Worm (Caenorhabditis elegans) whole organism, L4 larva: ENCODE data around the gene Y80D4G.2.

ENCODE experiments used
- F49E8.2 ChIP-seq: sonication (generic microtip); optimal IDR thresholded peaks from 2 replicates; lab custom pipeline; 2016; ENCODE audit warnings: missing compliant biosample characterization, mild to moderate bottlenecking, missing genetic modification characterization, borderline replicate concordance
- T20F7.1 ChIP-seq: fragments of 200-800 bp; sonication (Bioruptor generic); optimal IDR thresholded peaks from 2 replicates; lab custom pipeline; 2018; ENCODE audit warnings: mild to moderate bottlenecking, missing genetic modification characterization, missing compliant biosample characterization
- Y48G9A.11 ChIP-seq: fragments of 200-800 bp; sonication (Bioruptor generic); IDR thresholded peaks from 2 replicates; pipeline ENCODE4 v1.3.6; 2022; ENCODE audit warnings: missing genetic modification reagents, missing genetic modification characterization, missing compliant biosample characterization
- ZK546.5 ChIP-seq, 2 experiments: sonication (generic microtip); optimal IDR thresholded peaks; 2 replicates each; lab custom pipeline; 2017; ENCODE audit warnings: missing biosample characterization in 2 of 2, missing genetic modification characterization in 2 of 2
- aha-1 ChIP-seq: fragments of 150-350 bp; peaks from one replicate; lab custom pipeline; 2014; ENCODE audit warnings: missing biosample characterization, missing genetic modification characterization
- aly-2 ChIP-seq: sonication (generic microtip); optimal IDR thresholded peaks from 2 replicates; lab custom pipeline; 2018; ENCODE audit warnings: missing biosample characterization, missing genetic modification characterization
- ama-1 ChIP-seq: fragments of 150-350 bp; optimal IDR thresholded peaks from 2 replicates; lab custom pipeline; 2014; ENCODE audit warnings: inconsistent platforms, mixed read lengths
- arid-1 ChIP-seq: fragments of 200-800 bp; sonication (Bioruptor generic); conservative IDR thresholded peaks from 2 replicates; pipeline ENCODE4 v1.3.6; 2022; ENCODE audit warnings: missing genetic modification reagents, missing genetic modification characterization, missing compliant biosample characterization
- ceh-20 ChIP-seq: fragments of 200-800 bp; sonication (Bioruptor generic); IDR thresholded peaks from 2 replicates; pipeline ENCODE4 v1.3.6; 2022; ENCODE audit warnings: missing genetic modification reagents, missing genetic modification characterization, missing compliant biosample characterization
- ceh-32 ChIP-seq: sonication (generic microtip); optimal IDR thresholded peaks from 2 replicates; lab custom pipeline; 2016; ENCODE audit warnings: mild to moderate bottlenecking, missing genetic modification characterization, missing compliant biosample characterization; ENCODE audit not compliant: poor library complexity
- cey-2 ChIP-seq: sonication (generic microtip); optimal IDR thresholded peaks from 3 replicates; lab custom pipeline; 2017; ENCODE audit warnings: missing genetic modification characterization, mild to moderate bottlenecking, missing compliant biosample characterization, antibody characterized with exemption, borderline replicate concordance; ENCODE audit not compliant: insufficient read depth
- ctbp-1 ChIP-seq: fragments of 200-800 bp; sonication (Bioruptor generic); IDR thresholded peaks from 2 replicates; pipeline ENCODE4 v1.3.6; 2022; ENCODE audit warnings: missing genetic modification reagents, missing genetic modification characterization, missing compliant biosample characterization
- daf-16 ChIP-seq, 3 experiments: sonication (generic microtip); optimal IDR thresholded peaks; 2 replicates each; lab custom pipeline; 2016 to 2017; ENCODE audit warnings: missing genetic modification characterization in 3 of 3, missing genetic modification reagents in 3 of 3, mild to moderate bottlenecking in 2 of 3, missing compliant biosample characterization in 2 of 3, missing biosample characterization in 1 of 3, moderate library complexity in 1 of 3
- dmd-8 ChIP-seq: fragments of 200-800 bp; sonication (Bioruptor generic); IDR thresholded peaks from 2 replicates; pipeline ENCODE4 v1.3.6; 2022; ENCODE audit warnings: missing genetic modification characterization, missing compliant biosample characterization
- duxl-1 ChIP-seq: sonication (generic microtip); optimal IDR thresholded peaks from 2 replicates; lab custom pipeline; 2016; ENCODE audit warnings: mild to moderate bottlenecking, missing genetic modification characterization, moderate library complexity, missing compliant biosample characterization; ENCODE audit not compliant: poor library complexity
- dve-1 ChIP-seq: sonication (generic microtip); optimal IDR thresholded peaks from 2 replicates; lab custom pipeline; 2017; ENCODE audit warnings: antibody characterized with exemption, mild to moderate bottlenecking, missing genetic modification characterization, missing compliant biosample characterization; ENCODE audit not compliant: insufficient read depth
- fos-1 ChIP-seq: fragments of 150-350 bp; optimal IDR thresholded peaks from 2 replicates; lab custom pipeline; 2014; ENCODE audit warnings: missing biosample characterization, missing genetic modification characterization
- hlh-30 ChIP-seq: sonication (generic microtip); optimal IDR thresholded peaks from 2 replicates; lab custom pipeline; 2017; ENCODE audit warnings: antibody characterized with exemption, mild to moderate bottlenecking, missing genetic modification characterization, missing compliant biosample characterization; ENCODE audit not compliant: insufficient read depth
- lim-7 ChIP-seq: fragments of 200-800 bp; sonication (Bioruptor generic); IDR thresholded peaks from 2 replicates; pipeline ENCODE4 v1.3.6; 2022; ENCODE audit warnings: missing genetic modification characterization, missing compliant biosample characterization
- lin-1 ChIP-seq: fragments of 200-800 bp; sonication (Bioruptor generic); IDR thresholded peaks from 2 replicates; pipeline ENCODE4 v1.3.6; 2022; ENCODE audit warnings: missing genetic modification reagents, missing genetic modification characterization, missing compliant biosample characterization
- lin-15B ChIP-seq: fragments of 150-350 bp; sonication (generic microtip); optimal IDR thresholded peaks from 3 replicates; lab custom pipeline; 2014; ENCODE audit warnings: missing biosample characterization, missing genetic modification characterization
- lin-38 ChIP-seq: fragments of 200-800 bp; sonication (Bioruptor generic); IDR thresholded peaks from 2 replicates; pipeline ENCODE4 v1.3.6; 2022; ENCODE audit warnings: missing genetic modification reagents, missing genetic modification characterization, missing compliant biosample characterization
- lsy-2 ChIP-seq, 2 experiments: fragments of 150-350 bp in 1 of 2; sonication (generic microtip) in 1 of 2; optimal IDR thresholded peaks; 2 replicates each; lab custom pipeline; 2014 to 2017; ENCODE audit warnings: missing biosample characterization in 2 of 2, missing genetic modification characterization in 2 of 2
- madf-5 ChIP-seq, 2 experiments: fragments of 200-800 bp; sonication (Bioruptor generic); IDR thresholded peaks; 2 replicates each; pipeline ENCODE4 v1.3.6; 2022; ENCODE audit warnings: missing compliant biosample characterization in 2 of 2, missing genetic modification characterization in 2 of 2
- nhr-10 ChIP-seq: fragments of 150-350 bp; optimal IDR thresholded peaks from 2 replicates; lab custom pipeline; 2014; ENCODE audit warnings: missing biosample characterization, missing genetic modification characterization
- nhr-111 ChIP-seq: fragments of 200-800 bp; sonication (Bioruptor generic); optimal IDR thresholded peaks from 2 replicates; lab custom pipeline; 2018; ENCODE audit warnings: mild to moderate bottlenecking, missing genetic modification characterization, missing compliant biosample characterization
- nhr-237 ChIP-seq: sonication (generic microtip); optimal IDR thresholded peaks from 2 replicates; lab custom pipeline; 2017; ENCODE audit warnings: missing biosample characterization, missing genetic modification characterization
- nhr-42 ChIP-seq: fragments of 200-800 bp; sonication (Bioruptor generic); IDR thresholded peaks from 2 replicates; pipeline ENCODE4 v1.3.6; 2022; ENCODE audit warnings: missing genetic modification characterization, missing compliant biosample characterization
- pha-4 ChIP-seq, 2 experiments: fragments of 150-350 bp in 1 of 2; fragments of 200-800 bp in 1 of 2; sonication (Bioruptor generic) in 1 of 2; IDR thresholded peaks in 1 of 2; optimal IDR thresholded peaks in 1 of 2; 2 replicates each; pipeline versions ENCODE4 v1.3.6 to Lab custom; 2014 to 2022; ENCODE audit warnings: missing genetic modification characterization in 2 of 2, missing genetic modification reagents in 2 of 2, missing biosample characterization in 1 of 2, missing compliant biosample characterization in 1 of 2
- pqm-1 ChIP-seq: sonication (generic microtip); optimal IDR thresholded peaks from 2 replicates; lab custom pipeline; 2017; ENCODE audit warnings: missing biosample characterization, missing genetic modification characterization
- rbr-2 ChIP-seq: sonication (generic microtip); optimal IDR thresholded peaks from 2 replicates; lab custom pipeline; 2016; ENCODE audit warnings: missing genotype, missing genetic modification characterization, missing compliant biosample characterization
- sdz-12 ChIP-seq: fragments of 200-800 bp; sonication (Bioruptor generic); optimal IDR thresholded peaks from 2 replicates; lab custom pipeline; 2018; ENCODE audit warnings: mild to moderate bottlenecking, missing genetic modification characterization, missing compliant biosample characterization
- skn-1 ChIP-seq: fragments of 150-350 bp; optimal IDR thresholded peaks from 2 replicates; lab custom pipeline; 2014; ENCODE audit warnings: missing biosample characterization, missing genetic modification characterization
- snpc-1.2 ChIP-seq: fragments of 200-800 bp; sonication (Bioruptor generic); IDR thresholded peaks from 2 replicates; pipeline ENCODE4 v1.3.6; 2022; ENCODE audit warnings: missing genetic modification reagents, missing genetic modification characterization, missing compliant biosample characterization
- spr-3 ChIP-seq: fragments of 200-800 bp; sonication (Bioruptor generic); optimal IDR thresholded peaks from 2 replicates; lab custom pipeline; 2018; ENCODE audit warnings: mild to moderate bottlenecking, missing genetic modification characterization, missing compliant biosample characterization
- unc-130 ChIP-seq: sonication (generic microtip); optimal IDR thresholded peaks from 2 replicates; lab custom pipeline; 2016; ENCODE audit warnings: missing genetic modification reagents, missing genetic modification characterization, missing compliant biosample characterization
- unc-39 ChIP-seq: sonication (generic microtip); optimal IDR thresholded peaks from 2 replicates; lab custom pipeline; 2017; ENCODE audit warnings: missing biosample characterization, missing genetic modification characterization
- zag-1 ChIP-seq: fragments of 150-350 bp; optimal IDR thresholded peaks from 2 replicates; lab custom pipeline; 2014; ENCODE audit warnings: missing biosample characterization, missing genetic modification characterization
- zfp-2 ChIP-seq: sonication (generic microtip); optimal IDR thresholded peaks from 2 replicates; lab custom pipeline; 2016; ENCODE audit warnings: mild to moderate bottlenecking, missing genetic modification characterization, missing compliant biosample characterization
- zfp-3 ChIP-seq: fragments of 200-800 bp; sonication (Bioruptor generic); conservative IDR thresholded peaks from 2 replicates; pipeline ENCODE4 v1.3.6; 2022; ENCODE audit warnings: missing genetic modification reagents, missing genetic modification characterization, missing compliant biosample characterization
- zip-11 ChIP-seq: fragments of 200-800 bp; sonication (Bioruptor generic); IDR thresholded peaks from 2 replicates; pipeline ENCODE4 v1.3.6; 2022; ENCODE audit warnings: missing genetic modification characterization, missing compliant biosample characterization
- ztf-11 ChIP-seq: fragments of 150-350 bp; optimal IDR thresholded peaks from 2 replicates; lab custom pipeline; 2014; ENCODE audit warnings: missing biosample characterization, missing genetic modification characterization

The Y80D4G.2 gene

ce11 chrIII:7572781-7573400 lies 21.5 kb downstream of the Y80D4G.2 start, which contains the start of the genes rpl-9 and lpd-7 (continued):
- TF ChIP-seq lsy-2 (tag; optimal IDR thresholded peaks at IDR 0.05; lab: Kevin White, UChicago), result peak; percentile 2 to 91
- TF ChIP-seq skn-1 (tag; lab: Kevin White, UChicago), result no peak
- no peak for TF ChIP-seq nhr-42
- TF ChIP-seq spr-3 (GFP tag; lab: Kevin White, UChicago), result no peak
- TF ChIP-seq aly-2 (tag; lab: Kevin White, UChicago), result no peak
- peak; percentile 69 for TF ChIP-seq rbr-2 (tag; lab: Kevin White, UChicago)
- no peak for TF ChIP-seq pqm-1 (tag; lab: Kevin White, UChicago)
- peak; percentile 52 for TF ChIP-seq unc-130 (GFP tag; lab: Kevin White, UChicago)
- no peak for TF ChIP-seq ZK546.5 (tag; optimal IDR thresholded peaks at IDR 0.05; lab: Kevin White, UChicago)
- TF ChIP-seq F49E8.2 (tag; lab: Kevin White, UChicago), result no peak

- peak; percentile 40; the same call in 1 of the 2 replicates for TF ChIP-seq lin-38 (GFP tag; lab: Robert Waterston, UW)
- TF ChIP-seq unc-39 (tag; lab: Kevin White, UChicago), result no peak
- 0 out of 2 replicates have a peak, but pooled peaks have one; percentile 29 for TF ChIP-seq lin-1 (GFP tag; lab: Robert Waterston, UW)
- no peak for TF ChIP-seq zip-11
- no peak for TF ChIP-seq nhr-111 (GFP tag; lab: Kevin White, UChicago)
- TF ChIP-seq duxl-1 (tag; lab: Kevin White, UChicago), result no peak
- no peak for TF ChIP-seq cey-2
- TF ChIP-seq fos-1 (tag; lab: Kevin White, UChicago), result no peak
- peak; percentile 56 for TF ChIP-seq Y48G9A.11 (GFP tag; lab: Robert Waterston, UW)
- no peak for TF ChIP-seq dve-1 (tag; lab: Kevin White, UChicago)
- no peak for TF ChIP-seq daf-16 (GFP tag; optimal IDR thresholded peaks at IDR 0.05; lab: Kevin White, UChicago)
- peak; percentile 22 for TF ChIP-seq daf-16 (tag; optimal IDR thresholded peaks at IDR 0.05; lab: Kevin White, UChicago)
- no peak for TF ChIP-seq ceh-32 (tag; lab: Kevin White, UChicago)
- peak; percentile 35; the same call in 1 of the 2 replicates for TF ChIP-seq snpc-1.2 (GFP tag; lab: Robert Waterston, UW)
- TF ChIP-seq zag-1 (tag; lab: Kevin White, UChicago), result no peak
- TF ChIP-seq aha-1 (tag; lab: Kevin White, UChicago), result peak; percentile 43
- TF ChIP-seq arid-1 (GFP tag; lab: Robert Waterston, UW), result 0 out of 2 replicates have a peak, but pooled peaks have one; percentile 36
- TF ChIP-seq F49E8.2 (tag; lab: Kevin White, UChicago), result peak; percentile 23
- TF ChIP-seq sdz-12 (GFP tag; lab: Kevin White, UChicago), result no peak
Measured at ce11 chrIII:7571726-7572125, 22.7 kb downstream of the Y80D4G.2 start.

- TF ChIP-seq lim-7 (GFP tag; lab: Robert Waterston, UW), result no peak
- no peak for TF ChIP-seq ZK546.5 (tag; optimal IDR thresholded peaks at IDR 0.05; lab: Kevin White, UChicago)
- TF ChIP-seq T20F7.1 (GFP tag; lab: Kevin White, UChicago), result peak; percentile 63
- no peak for TF ChIP-seq aly-2 (tag; lab: Kevin White, UChicago)
- TF ChIP-seq ama-1 (lab: Kevin White, UChicago), result no peak
- TF ChIP-seq madf-5 (GFP tag; IDR thresholded peaks at IDR 0.05; lab: Robert Waterston, UW), result no peak
- TF ChIP-seq dmd-8 (GFP tag; lab: Robert Waterston, UW), result no peak
- no peak for TF ChIP-seq zip-11
- TF ChIP-seq ztf-11 (tag; lab: Kevin White, UChicago), result no peak
- TF ChIP-seq nhr-42, result no peak
- no peak for TF ChIP-seq skn-1 (tag; lab: Kevin White, UChicago)
- no peak for TF ChIP-seq unc-39 (tag; lab: Kevin White, UChicago)
- 0 out of 2 replicates have a peak, but pooled peaks have one; percentile 35 for TF ChIP-seq lin-1 (GFP tag; lab: Robert Waterston, UW)
- peak; percentile 95 for TF ChIP-seq hlh-30 (tag; lab: Kevin White, UChicago)
- TF ChIP-seq unc-130 (GFP tag; lab: Kevin White, UChicago), result no peak
- no peak; the same call in 1 of the 2 replicates for TF ChIP-seq ceh-20 (GFP tag; lab: Robert Waterston, UW)
- no peak for TF ChIP-seq lin-15B (tag; lab: Kevin White, UChicago)
- peak; percentile 63; the same call in 1 of the 2 replicates for TF ChIP-seq ctbp-1 (GFP tag; lab: Robert Waterston, UW)
- TF ChIP-seq zfp-3 (GFP tag; lab: Robert Waterston, UW), result no peak
- TF ChIP-seq nhr-10 (tag; lab: Kevin White, UChicago), result no peak
- TF ChIP-seq pha-4 (GFP tag; IDR thresholded peaks at IDR 0.05; lab: Robert Waterston, UW), result no peak
- peak; percentile 39 for TF ChIP-seq pha-4 (tag; optimal IDR thresholded peaks at IDR 0.05; lab: Kevin White, UChicago)
- TF ChIP-seq zfp-2 (tag; lab: Kevin White, UChicago), result no peak
- peak; percentile 14 for TF ChIP-seq aha-1 (tag; lab: Kevin White, UChicago)
- TF ChIP-seq arid-1 (GFP tag; lab: Robert Waterston, UW), result peak; percentile 75; the same call in 1 of the 2 replicates
- no peak for TF ChIP-seq nhr-111 (GFP tag; lab: Kevin White, UChicago)
- TF ChIP-seq nhr-237, result no peak
Measured at ce11 chrIII:7570083-7570695, 24.2 kb downstream of the Y80D4G.2 start, which contains the start of gene R13A5.7. TSS of gene R13A5.7 (minus strand) at chrIII:7570133.
